Worm (Caenorhabditis elegans) whole organism, L4 larva: Measurements from ENCODE around the gene jmjd-4.

Experiments used
- D1046.2 ChIP-seq: fragments of 200-800 bp; sonication (Bioruptor generic); IDR thresholded peaks from 2 replicates; pipeline ENCODE4 v1.3.6; 2022; ENCODE audit warnings: missing genetic modification characterization, missing compliant biosample characterization
- F10B5.3 ChIP-seq: sonication (generic microtip); optimal IDR thresholded peaks from 2 replicates; lab custom pipeline; 2016; ENCODE audit warnings: mild to moderate bottlenecking, missing genetic modification characterization, missing compliant biosample characterization
- F26F4.8 ChIP-seq: fragments of 200-800 bp; sonication (Bioruptor generic); conservative IDR thresholded peaks from 2 replicates; pipeline ENCODE4 v1.3.6; 2022; ENCODE audit warnings: missing genetic modification characterization, missing compliant biosample characterization
- F37D6.2 ChIP-seq: sonication (generic microtip); optimal IDR thresholded peaks from 2 replicates; lab custom pipeline; 2016; ENCODE audit warnings: mild to moderate bottlenecking, missing genetic modification characterization, missing compliant biosample characterization
- F44E2.7 ChIP-seq: fragments of 200-800 bp; sonication (Bioruptor generic); IDR thresholded peaks from 2 replicates; pipeline ENCODE4 v2.1.2; 2022; ENCODE audit warnings: missing genetic modification characterization, missing compliant biosample characterization
- F49E8.2 ChIP-seq: sonication (generic microtip); optimal IDR thresholded peaks from 2 replicates; lab custom pipeline; 2016; ENCODE audit warnings: missing compliant biosample characterization, mild to moderate bottlenecking, missing genetic modification characterization, borderline replicate concordance
- R02D3.7 ChIP-seq: fragments of 150-350 bp; sonication (generic microtip); optimal IDR thresholded peaks from 3 replicates; lab custom pipeline; 2014; ENCODE audit warnings: missing biosample characterization, missing genetic modification characterization
- T20F7.1 ChIP-seq: fragments of 200-800 bp; sonication (Bioruptor generic); optimal IDR thresholded peaks from 2 replicates; lab custom pipeline; 2018; ENCODE audit warnings: mild to moderate bottlenecking, missing genetic modification characterization, missing compliant biosample characterization
- Y75B8A.6 ChIP-seq: fragments of 200-800 bp; sonication (Bioruptor generic); IDR thresholded peaks from 2 replicates; pipeline ENCODE4 v1.3.6; 2022; ENCODE audit warnings: missing genetic modification reagents, missing genetic modification characterization, missing compliant biosample characterization
- ZK546.5 ChIP-seq, 2 experiments: sonication (generic microtip); optimal IDR thresholded peaks; 2 replicates each; lab custom pipeline; 2017; ENCODE audit warnings: missing biosample characterization in 2 of 2, missing genetic modification characterization in 2 of 2
- aly-2 ChIP-seq: sonication (generic microtip); optimal IDR thresholded peaks from 2 replicates; lab custom pipeline; 2018; ENCODE audit warnings: missing biosample characterization, missing genetic modification characterization
- ceh-20 ChIP-seq: fragments of 200-800 bp; sonication (Bioruptor generic); IDR thresholded peaks from 2 replicates; pipeline ENCODE4 v1.3.6; 2022; ENCODE audit warnings: missing genetic modification reagents, missing genetic modification characterization, missing compliant biosample characterization
- ceh-32 ChIP-seq: sonication (generic microtip); optimal IDR thresholded peaks from 2 replicates; lab custom pipeline; 2016; ENCODE audit warnings: mild to moderate bottlenecking, missing genetic modification characterization, missing compliant biosample characterization; ENCODE audit not compliant: poor library complexity
- ceh-44 ChIP-seq: fragments of 200-800 bp; sonication (Bioruptor generic); IDR thresholded peaks from 2 replicates; pipeline ENCODE4 v1.3.6; 2022; ENCODE audit warnings: missing genetic modification reagents, missing genetic modification characterization, missing compliant biosample characterization
- ceh-62 ChIP-seq: sonication (generic microtip); optimal IDR thresholded peaks from 2 replicates; lab custom pipeline; 2017; ENCODE audit warnings: missing biosample characterization, missing genetic modification characterization
- daf-12 ChIP-seq: fragments of 150-350 bp; optimal IDR thresholded peaks from 2 replicates; lab custom pipeline; 2014; ENCODE audit warnings: missing biosample characterization, missing genetic modification reagents, missing genetic modification characterization
- daf-8 ChIP-seq: fragments of 200-800 bp; sonication (Bioruptor generic); IDR thresholded peaks from 2 replicates; pipeline ENCODE4 v1.3.6; 2022; ENCODE audit warnings: missing genetic modification characterization, missing compliant biosample characterization
- dmd-6 ChIP-seq: fragments of 200-800 bp; sonication (Bioruptor generic); IDR thresholded peaks from 2 replicates; pipeline ENCODE4 v1.3.6; 2022; ENCODE audit warnings: missing genetic modification reagents, missing genetic modification characterization, missing compliant biosample characterization
- dmd-9 ChIP-seq: fragments of 200-800 bp; sonication (Bioruptor generic); IDR thresholded peaks from 2 replicates; pipeline ENCODE4 v1.3.6; 2022; ENCODE audit warnings: missing genetic modification reagents, missing genetic modification characterization, missing compliant biosample characterization
- dpl-1 ChIP-seq: fragments of 150-350 bp; optimal IDR thresholded peaks from 2 replicates; lab custom pipeline; 2014; ENCODE audit warnings: missing biosample characterization, missing genetic modification reagents, missing genetic modification characterization
- dve-1 ChIP-seq: sonication (generic microtip); optimal IDR thresholded peaks from 2 replicates; lab custom pipeline; 2017; ENCODE audit warnings: antibody characterized with exemption, mild to moderate bottlenecking, missing genetic modification characterization, missing compliant biosample characterization; ENCODE audit not compliant: insufficient read depth
- egl-43 ChIP-seq: fragments of 200-800 bp; sonication (Bioruptor generic); IDR thresholded peaks from 2 replicates; pipeline ENCODE4 v1.3.6; 2022; ENCODE audit warnings: missing genetic modification reagents, missing genetic modification characterization, missing compliant biosample characterization
- hif-1 ChIP-seq, 2 experiments: sonication (generic microtip); optimal IDR thresholded peaks; 2 replicates each; lab custom pipeline; 2016 to 2017; ENCODE audit warnings: missing compliant biosample characterization in 2 of 2, missing genetic modification characterization in 2 of 2, missing genetic modification reagents in 2 of 2, missing genotype in 2 of 2, mild to moderate bottlenecking in 1 of 2
- hlh-11 ChIP-seq: fragments of 200-800 bp; sonication (Bioruptor generic); optimal IDR thresholded peaks from 2 replicates; lab custom pipeline; 2018; ENCODE audit warnings: mild to moderate bottlenecking, missing genetic modification characterization, missing compliant biosample characterization
- lim-7 ChIP-seq: fragments of 200-800 bp; sonication (Bioruptor generic); IDR thresholded peaks from 2 replicates; pipeline ENCODE4 v1.3.6; 2022; ENCODE audit warnings: missing genetic modification characterization, missing compliant biosample characterization
- lin-1 ChIP-seq: fragments of 200-800 bp; sonication (Bioruptor generic); IDR thresholded peaks from 2 replicates; pipeline ENCODE4 v1.3.6; 2022; ENCODE audit warnings: missing genetic modification reagents, missing genetic modification characterization, missing compliant biosample characterization
- lin-29 ChIP-seq: fragments of 200-800 bp; sonication (Bioruptor generic); IDR thresholded peaks from 2 replicates; pipeline ENCODE4 v1.3.6; 2022; ENCODE audit warnings: missing genetic modification reagents, missing genetic modification characterization, missing compliant biosample characterization
- mdl-1 ChIP-seq, 2 experiments: fragments of 150-350 bp in 1 of 2; sonication (generic microtip) in 1 of 2; optimal IDR thresholded peaks; 2 replicates each; lab custom pipeline; 2014 to 2017; ENCODE audit warnings: missing biosample characterization in 2 of 2, missing genetic modification characterization in 2 of 2
- mdt-29 ChIP-seq: fragments of 200-800 bp; sonication (Bioruptor generic); IDR thresholded peaks from 2 replicates; pipeline ENCODE4 v1.3.6; 2022; ENCODE audit warnings: missing genetic modification reagents, missing genetic modification characterization, missing compliant biosample characterization
- mep-1 ChIP-seq: fragments of 150-350 bp; sonication (generic microtip); optimal IDR thresholded peaks from 3 replicates; lab custom pipeline; 2014; ENCODE audit warnings: missing biosample characterization, missing genetic modification characterization
- mes-2 ChIP-seq: sonication (generic microtip); optimal IDR thresholded peaks from 2 replicates; lab custom pipeline; 2016; ENCODE audit warnings: missing genotype, mild to moderate bottlenecking, missing genetic modification characterization, missing compliant biosample characterization; ENCODE audit not compliant: poor library complexity, severe bottlenecking
- nhr-11 ChIP-seq: fragments of 150-350 bp; optimal IDR thresholded peaks from 2 replicates; lab custom pipeline; 2014; ENCODE audit warnings: missing biosample characterization, missing genetic modification characterization
- nhr-25 ChIP-seq: sonication (generic microtip); optimal IDR thresholded peaks from 2 replicates; lab custom pipeline; 2017; ENCODE audit warnings: missing genetic modification characterization, mild to moderate bottlenecking, missing compliant biosample characterization, antibody characterized with exemption, moderate library complexity, borderline replicate concordance; ENCODE audit not compliant: insufficient read depth
- nhr-28 ChIP-seq: fragments of 150-350 bp; optimal IDR thresholded peaks from 2 replicates; lab custom pipeline; 2014; ENCODE audit warnings: missing biosample characterization, missing genetic modification characterization
- nhr-6 ChIP-seq: fragments of 150-350 bp; optimal IDR thresholded peaks from 2 replicates; lab custom pipeline; 2014; ENCODE audit warnings: missing biosample characterization, missing genetic modification characterization
- nhr-77 ChIP-seq: fragments of 150-350 bp; optimal IDR thresholded peaks from 2 replicates; lab custom pipeline; 2014; ENCODE audit warnings: missing biosample characterization, missing genetic modification characterization
- pha-4 ChIP-seq, 2 experiments: fragments of 150-350 bp in 1 of 2; fragments of 200-800 bp in 1 of 2; sonication (Bioruptor generic) in 1 of 2; IDR thresholded peaks in 1 of 2; optimal IDR thresholded peaks in 1 of 2; 2 replicates each; pipeline versions ENCODE4 v1.3.6 to Lab custom; 2014 to 2022; ENCODE audit warnings: missing genetic modification characterization in 2 of 2, missing genetic modification reagents in 2 of 2, missing biosample characterization in 1 of 2, missing compliant biosample characterization in 1 of 2
- rbr-2 ChIP-seq: sonication (generic microtip); optimal IDR thresholded peaks from 2 replicates; lab custom pipeline; 2016; ENCODE audit warnings: missing genotype, missing genetic modification characterization, missing compliant biosample characterization
- saeg-2 ChIP-seq: fragments of 200-800 bp; sonication (Bioruptor generic); IDR thresholded peaks from 2 replicates; pipeline ENCODE4 v1.3.6; 2022; ENCODE audit warnings: missing genetic modification reagents, missing genetic modification characterization, missing compliant biosample characterization
- set-16 ChIP-seq: fragments of 200-800 bp; sonication (Bioruptor generic); IDR thresholded peaks from 2 replicates; pipeline ENCODE4 v1.3.6; 2022; ENCODE audit warnings: missing genetic modification reagents, missing genetic modification characterization, missing compliant biosample characterization
- snpc-1.2 ChIP-seq: fragments of 200-800 bp; sonication (Bioruptor generic); IDR thresholded peaks from 2 replicates; pipeline ENCODE4 v1.3.6; 2022; ENCODE audit warnings: missing genetic modification reagents, missing genetic modification characterization, missing compliant biosample characterization
- tag-97 ChIP-seq: fragments of 200-800 bp; sonication (Bioruptor generic); IDR thresholded peaks from 2 replicates; pipeline ENCODE4 v1.3.6; 2022; ENCODE audit warnings: missing genetic modification characterization, missing compliant biosample characterization
- tra-1 ChIP-seq: fragments of 200-800 bp; sonication (Bioruptor generic); IDR thresholded peaks from 2 replicates; pipeline ENCODE4 v1.3.6; 2022; ENCODE audit warnings: missing genetic modification reagents, missing genetic modification characterization, missing compliant biosample characterization
- unc-130 ChIP-seq: sonication (generic microtip); optimal IDR thresholded peaks from 2 replicates; lab custom pipeline; 2016; ENCODE audit warnings: missing genetic modification reagents, missing genetic modification characterization, missing compliant biosample characterization
- unc-62 ChIP-seq, 3 experiments: fragments of 150-350 bp in 1 of 3; sonication (generic microtip); optimal IDR thresholded peaks in 2 of 3; peaks in 1 of 3; 1 replicate in 1 of 3; 2 replicates in 2 of 3; lab custom pipeline; 2014 to 2017; ENCODE audit warnings: missing biosample characterization in 3 of 3, missing genetic modification characterization in 3 of 3, missing genetic modification reagents in 3 of 3, missing genotype in 1 of 3
- vab-7 ChIP-seq: fragments of 200-800 bp; sonication (Bioruptor generic); IDR thresholded peaks from 2 replicates; pipeline ENCODE4 v1.3.6; 2022; ENCODE audit warnings: missing genetic modification reagents, missing genetic modification characterization, missing compliant biosample characterization
- zfp-3 ChIP-seq: fragments of 200-800 bp; sonication (Bioruptor generic); conservative IDR thresholded peaks from 2 replicates; pipeline ENCODE4 v1.3.6; 2022; ENCODE audit warnings: missing genetic modification reagents, missing genetic modification characterization, missing compliant biosample characterization
- ztf-7 ChIP-seq: fragments of 150-350 bp; optimal IDR thresholded peaks from 2 replicates; lab custom pipeline; 2014; ENCODE audit warnings: missing biosample characterization, missing genetic modification characterization

The jmjd-4 gene

DNA sequence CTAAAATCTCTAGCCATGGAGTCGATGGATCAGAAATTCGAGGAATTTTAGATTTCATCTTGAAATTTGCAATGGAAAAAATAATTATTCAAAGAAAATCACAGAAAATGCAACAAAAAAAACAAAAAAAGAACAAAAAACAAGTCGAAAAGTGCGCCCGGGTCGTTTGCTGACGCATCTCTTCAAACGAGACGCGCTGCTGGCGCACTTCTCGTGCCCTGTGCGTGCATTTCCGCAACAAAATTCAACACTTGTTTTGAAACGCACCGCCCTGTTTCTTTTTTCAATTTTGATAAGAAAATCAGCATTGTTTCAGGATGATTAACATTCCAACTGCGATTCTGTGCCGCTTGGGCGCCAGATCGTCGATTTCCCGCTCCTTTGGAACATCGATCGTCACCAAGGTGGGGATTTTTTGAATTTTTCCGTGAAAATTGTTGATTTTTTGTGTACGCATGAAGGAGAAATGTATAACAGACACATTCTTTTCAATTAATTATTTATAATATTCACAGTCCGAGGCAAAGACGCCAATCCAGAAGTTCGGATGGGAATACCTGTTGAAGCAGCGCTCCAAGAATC, at the start of gene jmjd-4, which contains the start of gene mev-1 (continued):
- TF ChIP-seq unc-62 (GFP tag; optimal IDR thresholded peaks at IDR 0.05 in 1 of 2; lab: Kevin White, UChicago) (no peak), unc-62 (tag; optimal IDR thresholded peaks at IDR 0.05; lab: Kevin White, UChicago) (no peak), lin-1 (GFP tag; lab: Robert Waterston, UW) (peak; percentile 72; the same call in 1 of the 2 replicates), hif-1 (tag; optimal IDR thresholded peaks at IDR 0.05; lab: Kevin White, UChicago) (peak; percentile 85 to 99), F26F4.8 (GFP tag; lab: Robert Waterston, UW) (no peak), nhr-6 (peak; percentile 64), unc-130 (GFP tag; lab: Kevin White, UChicago) (peak; percentile 35), daf-8 (no peak), saeg-2 (0 out of 2 replicates have a peak, but pooled peaks have one; percentile 35), dpl-1 (GFP tag; lab: Kevin White, UChicago) (peak; percentile 85), dmd-6 (GFP tag; lab: Robert Waterston, UW) (peak; percentile 88), T20F7.1 (GFP tag; lab: Kevin White, UChicago) (no peak), mep-1 (peak; percentile 88), F44E2.7 (no peak), nhr-77 (peak; percentile 71), set-16 (GFP tag; lab: Robert Waterston, UW) (peak; percentile 21; the same call in 1 of the 2 replicates), ZK546.5 (tag; optimal IDR thresholded peaks at IDR 0.05; lab: Kevin White, UChicago) (no peak), F10B5.3 (peak; percentile 45), F37D6.2 (peak; percentile 72), mdt-29 (GFP tag; lab: Robert Waterston, UW) (peak; percentile 78), ceh-20 (GFP tag; lab: Robert Waterston, UW) (peak; percentile 86), rbr-2 (tag; lab: Kevin White, UChicago) (peak; percentile 85), lim-7 (GFP tag; lab: Robert Waterston, UW) (no peak), ztf-7 (tag; lab: Kevin White, UChicago) (peak; percentile 5), nhr-25 (tag; lab: Kevin White, UChicago) (peak; percentile 40), R02D3.7 (tag; lab: Kevin White, UChicago) (no peak), dve-1 (peak; percentile 94), pha-4 (GFP tag; IDR thresholded peaks at IDR 0.05; lab: Robert Waterston, UW) (peak; percentile 76; the same call in 1 of the 2 replicates), pha-4 (tag; optimal IDR thresholded peaks at IDR 0.05; lab: Kevin White, UChicago) (no peak), Y75B8A.6 (GFP tag; lab: Robert Waterston, UW) (no peak), daf-12 (tag; lab: Kevin White, UChicago) (no peak), tra-1 (GFP tag; lab: Robert Waterston, UW) (peak; percentile 82), snpc-1.2 (0 out of 2 replicates have a peak, but pooled peaks have one; percentile 39), nhr-28 (tag; lab: Kevin White, UChicago) (peak; percentile 47), tag-97 (GFP tag; lab: Robert Waterston, UW) (no peak), zfp-3 (GFP tag; lab: Robert Waterston, UW) (peak; percentile 78), lin-29 (GFP tag; lab: Robert Waterston, UW) (peak; percentile 74), mdl-1 (tag; optimal IDR thresholded peaks at IDR 0.05; lab: Kevin White, UChicago) (peak in 1 of 2 experiments; percentile 42), hlh-11 (tag; lab: Kevin White, UChicago) (peak; percentile 90), egl-43 (GFP tag; lab: Robert Waterston, UW) (peak; percentile 81), aly-2 (tag; lab: Kevin White, UChicago) (no peak), nhr-11 (peak; percentile 61), D1046.2 (0 out of 2 replicates have a peak, but pooled peaks have one; percentile 52), ceh-32 (tag; lab: Kevin White, UChicago) (peak; percentile 18), dmd-9 (no peak), mes-2 (tag; lab: Kevin White, UChicago) (peak; percentile 86), ceh-44 (GFP tag; lab: Robert Waterston, UW) (no peak), vab-7 (GFP tag; lab: Robert Waterston, UW) (0 out of 2 replicates have a peak, but pooled peaks have one; percentile 21), F49E8.2 (tag; lab: Kevin White, UChicago) (peak; percentile 38), ceh-62 (tag; lab: Kevin White, UChicago) (no peak)
